Fruit fly (Drosophila melanogaster) whole organism: ENCODE data around the gene CG7231.

Experiments
- Dll ChIP-seq: fragments of >200 bp; optimal IDR thresholded peaks from 2 replicates; lab custom pipeline; 2017
- pan ChIP-seq: fragments of >200 bp; optimal IDR thresholded peaks from 2 replicates; lab custom pipeline; 2017
- psq ChIP-seq: fragments of >200 bp; optimal IDR thresholded peaks from 2 replicates; lab custom pipeline; 2017
- usp ChIP-seq: fragments of >200 bp; optimal IDR thresholded peaks from 2 replicates; lab custom pipeline; 2017; ENCODE audit warnings: missing biosample characterization, missing genetic modification characterization, mixed read lengths

DNA sequence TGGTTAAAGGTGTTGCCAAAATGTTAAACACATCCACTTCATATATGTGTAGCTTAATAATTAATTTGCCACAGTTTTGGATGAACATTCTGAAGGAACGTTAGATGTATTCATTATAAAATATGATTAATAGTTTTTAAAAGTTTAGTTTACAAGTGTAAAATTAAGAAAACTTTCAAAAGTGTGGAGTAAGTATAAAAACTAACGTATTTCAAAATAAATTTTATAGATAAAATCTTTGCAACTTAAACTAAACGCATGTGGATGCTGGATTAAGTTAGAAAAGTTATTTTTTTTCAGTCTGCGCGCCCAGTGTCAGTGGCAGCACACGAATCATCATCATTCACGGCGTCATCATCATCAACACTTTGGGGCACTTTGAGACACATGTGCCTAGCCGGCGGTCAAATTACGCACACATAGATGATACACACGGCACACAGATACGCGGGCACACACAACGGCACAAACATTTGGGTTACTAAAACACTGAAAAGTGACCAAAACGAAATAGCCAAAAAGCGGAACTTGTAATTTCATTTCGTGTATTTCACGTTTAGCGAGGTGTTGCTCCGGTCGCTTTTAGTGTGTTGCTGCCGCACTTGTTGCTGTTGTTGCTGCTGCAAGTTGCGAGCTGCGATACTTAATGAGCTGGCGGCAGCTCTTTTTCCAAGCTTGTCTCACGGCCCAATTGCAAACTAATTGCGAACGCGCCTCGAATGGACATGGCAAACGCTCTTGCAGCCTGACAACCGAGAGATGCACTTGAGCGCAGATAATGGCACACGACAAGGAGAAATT is 26.5 kb upstream of the CG7231 start:
- TF ChIP-seq Dll (lab: Kevin White, UChicago) = no peak
- TF ChIP-seq psq = no peak
- TF ChIP-seq usp (GFP tag; lab: Kevin White, UChicago) = no peak
- no peak for TF ChIP-seq pan (lab: Kevin White, UChicago)
